Worm (Caenorhabditis elegans) whole organism, L1 larva: ENCODE data around the gene C04G6.2.

ENCODE experiments used
- nhr-11 ChIP-seq: fragments of 150-350 bp; optimal IDR thresholded peaks from 2 replicates; lab custom pipeline; 2014; ENCODE audit warnings: missing biosample characterization, missing genetic modification characterization
- nhr-237 ChIP-seq: fragments of 150-350 bp; optimal IDR thresholded peaks from 2 replicates; lab custom pipeline; 2014; ENCODE audit warnings: missing biosample characterization, missing genetic modification characterization
- pqm-1 ChIP-seq: sonication (generic microtip); optimal IDR thresholded peaks from 3 replicates; lab custom pipeline; 2017; ENCODE audit warnings: missing biosample characterization, missing genetic modification characterization
- swsn-7 ChIP-seq: sonication (generic microtip); optimal IDR thresholded peaks from 2 replicates; lab custom pipeline; 2016; ENCODE audit warnings: missing genetic modification characterization, missing compliant biosample characterization

- TF ChIP-seq pqm-1 (tag; lab: Kevin White, UChicago) (no peak), nhr-237 (tag; lab: Kevin White, UChicago) (no peak), swsn-7 (no peak), nhr-11 (tag; lab: Kevin White, UChicago) (no peak)
These were observed 6.6 kb downstream of the C04G6.2 start, which contains the start of gene C04G6.6 for ce11 chrII:5099649-5100048.
